Fruit fly (Drosophila melanogaster) whole organism, embryonic: Measurements from ENCODE around the gene Atg8b.

Source experiments
- Antp ChIP-seq: fragments of 200-800 bp; sonication (Bioruptor generic); optimal IDR thresholded peaks from 3 replicates; lab custom pipeline; 2016; ENCODE audit warnings: missing biosample characterization, missing genetic modification characterization
- Atf3 ChIP-seq: fragments of 200-800 bp; sonication (Bioruptor generic); optimal IDR thresholded peaks from 3 replicates; lab custom pipeline; 2016; ENCODE audit warnings: missing biosample characterization, missing genetic modification characterization
- Blimp-1 ChIP-seq: fragments of 200-800 bp; sonication (Bioruptor generic); optimal IDR thresholded peaks from 3 replicates; lab custom pipeline; 2018; ENCODE audit warnings: missing biosample characterization, missing genetic modification characterization, mild to moderate bottlenecking, moderate library complexity, missing genetic modification reagents
- CG10366 ChIP-seq: fragments of 200-800 bp; sonication (Bioruptor generic); IDR thresholded peaks from 2 replicates; pipeline ENCODE4 v1.3.6; 2022; ENCODE audit warnings: missing biosample characterization, missing genetic modification characterization
- CG10979 ChIP-seq: fragments of 200-800 bp; sonication (Bioruptor generic); optimal IDR thresholded peaks from 2 replicates; lab custom pipeline; 2018; ENCODE audit warnings: missing biosample characterization, mild to moderate bottlenecking, missing genetic modification characterization, moderate library complexity
- CG11723 ChIP-seq: fragments of 200-800 bp; sonication (Bioruptor generic); optimal IDR thresholded peaks from 2 replicates; lab custom pipeline; 2017; ENCODE audit warnings: missing biosample characterization, mild to moderate bottlenecking, missing genetic modification characterization
- CG12769 ChIP-seq: fragments of 200-800 bp; sonication (Bioruptor generic); optimal IDR thresholded peaks from 2 replicates; lab custom pipeline; 2019; ENCODE audit warnings: missing biosample characterization, mild to moderate bottlenecking, missing genetic modification characterization, moderate library complexity
- CG13296 ChIP-seq: fragments of 200-800 bp; sonication (Bioruptor generic); optimal IDR thresholded peaks from 3 replicates; lab custom pipeline; 2018; ENCODE audit warnings: missing biosample characterization, mild to moderate bottlenecking, missing genetic modification characterization
- CG14667 ChIP-seq: fragments of 200-800 bp; sonication (Bioruptor generic); IDR thresholded peaks from 2 replicates; pipeline ENCODE4 v1.3.6; 2022; ENCODE audit warnings: missing biosample characterization, missing genetic modification characterization
- CG14710 ChIP-seq: fragments of 200-800 bp; sonication (Bioruptor generic); optimal IDR thresholded peaks from 3 replicates; lab custom pipeline; 2019; ENCODE audit warnings: missing biosample characterization, mild to moderate bottlenecking, missing genetic modification characterization, moderate library complexity
- CG15696 ChIP-seq: fragments of 200-800 bp; sonication (Bioruptor generic); optimal IDR thresholded peaks from 2 replicates; lab custom pipeline; 2019; ENCODE audit warnings: missing biosample characterization, mild to moderate bottlenecking, missing genetic modification characterization, moderate library complexity
- CG16813 ChIP-seq: fragments of 200-800 bp; sonication (Bioruptor generic); IDR thresholded peaks from 3 replicates; pipeline ENCODE4 v1.3.6; 2022; ENCODE audit warnings: missing biosample characterization, missing genetic modification characterization; ENCODE audit not compliant: partially characterized antibody
- CG17385 ChIP-seq: fragments of 200-800 bp; sonication (Bioruptor generic); optimal IDR thresholded peaks from 3 replicates; lab custom pipeline; 2018; ENCODE audit warnings: missing biosample characterization, mild to moderate bottlenecking, missing genetic modification characterization
- CG2202 ChIP-seq: fragments of 200-800 bp; sonication (Bioruptor generic); optimal IDR thresholded peaks from 2 replicates; lab custom pipeline; 2018; ENCODE audit warnings: missing biosample characterization, mild to moderate bottlenecking, missing genetic modification characterization
- CG2678 ChIP-seq: fragments of 200-800 bp; sonication (Bioruptor generic); optimal IDR thresholded peaks from 3 replicates; lab custom pipeline; 2019; ENCODE audit warnings: missing biosample characterization, mild to moderate bottlenecking, missing genetic modification characterization, moderate library complexity
- CG31224 ChIP-seq: fragments of 200-800 bp; sonication (Bioruptor generic); IDR thresholded peaks from 2 replicates; pipeline ENCODE4 v1.3.6; 2022; ENCODE audit warnings: missing biosample characterization, missing genetic modification characterization
- CG31365 ChIP-seq: fragments of 200-800 bp; sonication (Bioruptor generic); optimal IDR thresholded peaks from 2 replicates; lab custom pipeline; 2018; ENCODE audit warnings: missing biosample characterization, mild to moderate bottlenecking, missing genetic modification characterization
- CG4820 ChIP-seq: fragments of 200-800 bp; sonication (Bioruptor generic); optimal IDR thresholded peaks from 3 replicates; lab custom pipeline; 2016; ENCODE audit warnings: missing biosample characterization, missing genetic modification characterization
- CG5953 ChIP-seq: fragments of 200-800 bp; sonication (Bioruptor generic); IDR thresholded peaks from 2 replicates; pipeline ENCODE4 v1.3.6; 2022; ENCODE audit warnings: missing biosample characterization, missing genetic modification characterization
- CG6689 ChIP-seq: fragments of 200-800 bp; sonication (Bioruptor generic); IDR thresholded peaks from 2 replicates; pipeline ENCODE4 v1.3.6; 2022; ENCODE audit warnings: missing biosample characterization, missing genetic modification characterization
- CG6791 ChIP-seq: fragments of 200-800 bp; sonication (Bioruptor generic); IDR thresholded peaks from 3 replicates; pipeline ENCODE4 v1.3.6; 2022; ENCODE audit warnings: missing biosample characterization, missing genetic modification characterization; ENCODE audit not compliant: partially characterized antibody
- CG7271 ChIP-seq: fragments of 200-800 bp; sonication (Bioruptor generic); optimal IDR thresholded peaks from 2 replicates; lab custom pipeline; 2018; ENCODE audit warnings: missing biosample characterization, mild to moderate bottlenecking, missing genetic modification characterization, moderate library complexity
- CG8388 ChIP-seq: fragments of 200-800 bp; sonication (Bioruptor generic); optimal IDR thresholded peaks from 2 replicates; lab custom pipeline; 2019; ENCODE audit warnings: missing biosample characterization, mild to moderate bottlenecking, missing genetic modification characterization, moderate library complexity
- CG9215 ChIP-seq: fragments of 200-800 bp; sonication (Bioruptor generic); IDR thresholded peaks from 2 replicates; pipeline ENCODE4 v1.3.6; 2022; ENCODE audit warnings: missing biosample characterization, missing genetic modification characterization
- Deaf1 ChIP-seq: fragments of 200-800 bp; optimal IDR thresholded peaks from 3 replicates; lab custom pipeline; 2019; ENCODE audit warnings: missing biosample characterization, mild to moderate bottlenecking, missing genetic modification characterization, moderate library complexity
- Dip2 ChIP-seq: fragments of 200-800 bp; sonication (Bioruptor generic); IDR thresholded peaks from 2 replicates; pipeline ENCODE4 v1.3.6; 2022; ENCODE audit warnings: missing biosample characterization, missing genetic modification characterization
- Ets65A ChIP-seq: fragments of 200-800 bp; sonication (Bioruptor generic); peaks from one replicate; lab custom pipeline; 2016; ENCODE audit warnings: missing biosample characterization, missing genetic modification characterization
- Jarid2 ChIP-seq: fragments of 200-800 bp; sonication (Bioruptor generic); optimal IDR thresholded peaks from 3 replicates; lab custom pipeline; 2017; ENCODE audit warnings: mild to moderate bottlenecking, missing biosample characterization, missing genetic modification reagents, missing genetic modification characterization
- Lpt ChIP-seq: fragments of >200 bp; optimal IDR thresholded peaks from 2 replicates; lab custom pipeline; 2018; ENCODE audit warnings: missing biosample characterization, missing genetic modification characterization
- MESR4 ChIP-seq: fragments of 200-800 bp; sonication (Bioruptor generic); optimal IDR thresholded peaks from 2 replicates; lab custom pipeline; 2018; ENCODE audit warnings: missing biosample characterization, mild to moderate bottlenecking, missing genetic modification characterization, moderate library complexity
- Nf-YB ChIP-seq: fragments of 200-800 bp; sonication (Bioruptor generic); optimal IDR thresholded peaks from 3 replicates; lab custom pipeline; 2019; ENCODE audit warnings: missing biosample characterization, mild to moderate bottlenecking, missing genetic modification characterization, moderate library complexity
- Rx ChIP-seq: fragments of 200-800 bp; sonication (Bioruptor generic); IDR thresholded peaks from 2 replicates; pipeline ENCODE4 v1.3.6; 2022; ENCODE audit warnings: missing biosample characterization, missing genetic modification characterization
- chn ChIP-seq: fragments of 200-800 bp; sonication (Bioruptor generic); optimal IDR thresholded peaks from 2 replicates; lab custom pipeline; 2016; ENCODE audit warnings: missing biosample characterization, missing genetic modification characterization
- croc ChIP-seq: fragments of 200-800 bp; sonication (Bioruptor generic); conservative IDR thresholded peaks from 3 replicates; pipeline ENCODE4 v1.3.6; 2022; ENCODE audit warnings: missing biosample characterization, missing genetic modification characterization
- dmrt11E ChIP-seq: fragments of 200-800 bp; sonication (Bioruptor generic); optimal IDR thresholded peaks from 3 replicates; lab custom pipeline; 2018; ENCODE audit warnings: missing biosample characterization, mild to moderate bottlenecking, missing genetic modification characterization, moderate library complexity
- gcm ChIP-seq: fragments of 200-800 bp; sonication (Bioruptor generic); optimal IDR thresholded peaks from 2 replicates; lab custom pipeline; 2019; ENCODE audit warnings: missing biosample characterization, mild to moderate bottlenecking, missing genetic modification characterization, moderate library complexity
- gcm2 ChIP-seq: fragments of 200-800 bp; sonication (Bioruptor generic); optimal IDR thresholded peaks from 2 replicates; lab custom pipeline; 2016; ENCODE audit warnings: missing biosample characterization, missing genetic modification characterization
- gem ChIP-seq: fragments of 200-800 bp; sonication (Bioruptor generic); optimal IDR thresholded peaks from 2 replicates; lab custom pipeline; 2019; ENCODE audit warnings: missing biosample characterization, mild to moderate bottlenecking, missing genetic modification characterization, moderate library complexity
- knrl ChIP-seq: fragments of 200-800 bp; sonication (Bioruptor generic); IDR thresholded peaks from 3 replicates; pipeline ENCODE4 v1.3.6; 2022; ENCODE audit warnings: missing biosample characterization, missing genetic modification characterization; ENCODE audit not compliant: partially characterized antibody
- mirr ChIP-seq: fragments of 200-800 bp; sonication (Bioruptor generic); optimal IDR thresholded peaks from 3 replicates; lab custom pipeline; 2018; ENCODE audit warnings: missing biosample characterization, mild to moderate bottlenecking, missing genetic modification characterization
- psq ChIP-seq: fragments of 200-800 bp; sonication (Bioruptor generic); optimal IDR thresholded peaks from 2 replicates; lab custom pipeline; 2017; ENCODE audit warnings: missing biosample characterization, missing genetic modification characterization
- sisA ChIP-seq: fragments of 200-800 bp; sonication (Bioruptor generic); IDR thresholded peaks from 2 replicates; pipeline ENCODE4 v1.3.6; 2022; ENCODE audit warnings: missing biosample characterization, missing genetic modification characterization
- sob ChIP-seq: fragments of 200-800 bp; sonication (Bioruptor generic); IDR thresholded peaks from 2 replicates; pipeline ENCODE4 v1.3.6; 2022; ENCODE audit warnings: missing biosample characterization, missing genetic modification characterization
- tin ChIP-seq: fragments of 200-800 bp; sonication (Bioruptor generic); optimal IDR thresholded peaks from 3 replicates; lab custom pipeline; 2016; ENCODE audit warnings: missing biosample characterization, missing genetic modification characterization
- toy ChIP-seq: fragments of 200-800 bp; sonication (Bioruptor generic); IDR thresholded peaks from 2 replicates; pipeline ENCODE4 v1.3.6; 2022; ENCODE audit warnings: missing biosample characterization, missing genetic modification characterization
- tx ChIP-seq: fragments of 200-800 bp; sonication (Bioruptor generic); optimal IDR thresholded peaks from 2 replicates; lab custom pipeline; 2016; ENCODE audit warnings: missing biosample characterization, missing genetic modification characterization
- vfl ChIP-seq: fragments of 200-800 bp; sonication (Bioruptor generic); optimal IDR thresholded peaks from 2 replicates; lab custom pipeline; 2016; ENCODE audit warnings: missing biosample characterization, missing genetic modification characterization
- yki ChIP-seq: fragments of >200 bp; optimal IDR thresholded peaks from 3 replicates; lab custom pipeline; 2018
- zfh2 ChIP-seq: fragments of 200-800 bp; sonication (Bioruptor generic); optimal IDR thresholded peaks from 2 replicates; lab custom pipeline; 2016; ENCODE audit warnings: missing biosample characterization, missing genetic modification characterization

The Atg8b gene

dm6 chr3R:17703691-17704537 lies 20.9 kb downstream of the Atg8b start (continued):
- TF ChIP-seq dmrt11E: peak; percentile 98
- TF ChIP-seq psq (GFP tag; lab: Kevin White, UChicago): peak; percentile 96
- TF ChIP-seq sob (GFP tag; lab: Robert Waterston, UW): peak; percentile 99
- TF ChIP-seq CG15696 (tag; lab: Kevin White, UChicago): peak; percentile 84
- peak; percentile 99 for TF ChIP-seq CG10366 (GFP tag; lab: Robert Waterston, UW)
- TF ChIP-seq CG6791: no peak
- TF ChIP-seq zfh2 (GFP tag; lab: Kevin White, UChicago): peak; percentile 98
- peak; percentile 88 for TF ChIP-seq Nf-YB (GFP tag; lab: Kevin White, UChicago)
- no peak for TF ChIP-seq CG16813
- TF ChIP-seq CG10979 (tag; lab: Kevin White, UChicago): peak; percentile 99
- TF ChIP-seq CG2678: peak; percentile 99
- TF ChIP-seq CG4820: peak; percentile 98
- TF ChIP-seq Blimp-1: peak; percentile 98
- TF ChIP-seq CG12769: peak; percentile 99
- TF ChIP-seq CG11723 (GFP tag; lab: Kevin White, UChicago): peak; percentile 99
- peak; percentile 97 for TF ChIP-seq CG14710 (tag; lab: Kevin White, UChicago)
- TF ChIP-seq CG2202 (tag; lab: Kevin White, UChicago): peak; percentile 98
- peak; percentile 95 for TF ChIP-seq Deaf1 (tag; lab: Kevin White, UChicago)
- peak; percentile 98 for TF ChIP-seq CG17385
- peak; percentile 97 for TF ChIP-seq croc
- TF ChIP-seq CG6689 (GFP tag; lab: Robert Waterston, UW): peak; percentile 99
- peak; percentile 86 for TF ChIP-seq MESR4 (GFP tag; lab: Kevin White, UChicago)
- peak; percentile 98 for TF ChIP-seq CG8388 (GFP tag; lab: Kevin White, UChicago)
- TF ChIP-seq Atf3 (GFP tag; lab: Kevin White, UChicago): peak; percentile 99
- TF ChIP-seq CG31224 (GFP tag; lab: Robert Waterston, UW): peak; percentile 97
- peak; percentile 100 for TF ChIP-seq Ets65A
- peak; percentile 99 for TF ChIP-seq gcm
- TF ChIP-seq tx (GFP tag; lab: Kevin White, UChicago): peak; percentile 99
- TF ChIP-seq CG5953 (GFP tag; lab: Robert Waterston, UW): peak; percentile 98
- TF ChIP-seq CG9215 (GFP tag; lab: Robert Waterston, UW): peak; percentile 97
- peak; percentile 98 for TF ChIP-seq vfl (GFP tag; lab: Kevin White, UChicago)
- TF ChIP-seq sisA (GFP tag; lab: Robert Waterston, UW): peak; percentile 99
- TF ChIP-seq Lpt: no peak
- TF ChIP-seq tin (GFP tag; lab: Kevin White, UChicago): peak; percentile 99
- peak; percentile 91 for TF ChIP-seq CG7271 (tag; lab: Kevin White, UChicago)
- TF ChIP-seq CG14667 (GFP tag; lab: Robert Waterston, UW): peak; percentile 99
- peak; percentile 99 for TF ChIP-seq chn (GFP tag; lab: Kevin White, UChicago)
- TF ChIP-seq CG31365: peak; percentile 92
- TF ChIP-seq gcm2 (GFP tag; lab: Kevin White, UChicago): peak; percentile 99
- peak; percentile 96 for TF ChIP-seq toy (GFP tag; lab: Robert Waterston, UW)
- TF ChIP-seq yki (lab: Kevin White, UChicago): no peak
- TF ChIP-seq gem: peak; percentile 99
- peak; percentile 99 for TF ChIP-seq Antp (GFP tag; lab: Kevin White, UChicago)
- peak; percentile 70 for TF ChIP-seq Dip2 (GFP tag; lab: Robert Waterston, UW)
- peak; percentile 99 for TF ChIP-seq Rx (GFP tag; lab: Robert Waterston, UW)
- TF ChIP-seq CG13296 (GFP tag; lab: Kevin White, UChicago): peak; percentile 96
- TF ChIP-seq knrl (GFP tag; lab: Robert Waterston, UW): no peak
- peak; percentile 68 for TF ChIP-seq mirr (GFP tag; lab: Kevin White, UChicago)
- peak; percentile 93 for TF ChIP-seq Jarid2 (GFP tag; lab: Kevin White, UChicago)
